Fruit fly (Drosophila melanogaster) whole organism, pupa: ENCODE measurements around the gene Nuak.

Source experiments
- CG17806 ChIP-seq: fragments of 200-800 bp; sonication (Bioruptor generic); optimal IDR thresholded peaks from 2 replicates; lab custom pipeline; 2018; ENCODE audit warnings: missing biosample characterization, mild to moderate bottlenecking, missing genetic modification characterization, moderate library complexity
- CG4496 ChIP-seq: fragments of 200-800 bp; sonication (Bioruptor generic); IDR thresholded peaks from 3 replicates; pipeline ENCODE4 v1.3.6; 2022; ENCODE audit warnings: missing biosample characterization, missing genetic modification characterization
- EcR ChIP-seq: fragments of 200-800 bp; sonication (Bioruptor generic); optimal IDR thresholded peaks from 3 replicates; lab custom pipeline; 2019; ENCODE audit warnings: missing biosample characterization, missing genetic modification characterization, mild to moderate bottlenecking, moderate library complexity, missing genetic modification reagents
- Pif1A ChIP-seq: fragments of 200-800 bp; sonication (Bioruptor generic); optimal IDR thresholded peaks from 3 replicates; lab custom pipeline; 2016; ENCODE audit warnings: missing biosample characterization, missing genetic modification characterization

DNA sequence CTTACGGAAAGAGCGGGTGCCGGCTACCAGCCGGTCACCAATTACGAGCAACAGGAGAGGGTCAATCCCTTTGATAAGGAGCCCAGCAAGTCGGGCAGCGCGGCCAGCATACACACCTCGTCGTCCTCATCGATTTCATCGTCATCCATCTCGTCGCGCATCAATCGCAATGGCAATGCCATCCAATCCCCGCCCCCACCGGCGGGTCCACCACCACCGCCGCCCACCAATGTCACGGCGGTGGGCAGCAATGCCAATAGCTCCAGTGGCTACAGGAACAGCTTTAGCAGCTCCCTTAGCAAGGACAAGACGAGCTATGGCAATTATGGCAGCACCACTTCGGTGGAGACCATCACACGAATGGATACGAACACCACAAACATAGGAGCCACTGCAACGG, 46.1 kb upstream of the Nuak start:
- no peak for TF ChIP-seq CG17806
- no peak for TF ChIP-seq EcR (GFP tag; lab: Kevin White, UChicago)
- TF ChIP-seq Pif1A (GFP tag; lab: Kevin White, UChicago), result no peak
- TF ChIP-seq CG4496 (GFP tag; lab: Robert Waterston, UW), result no peak
